Fruit fly (Drosophila melanogaster) ovary, adult (tissue): Measurements from ENCODE around the gene CG6295.

Source experiments
- CG17801 ChIP-seq: fragments of 200-800 bp; optimal IDR thresholded peaks from 2 replicates; lab custom pipeline; 2019; ENCODE audit warnings: missing biosample characterization, mild to moderate bottlenecking, missing genetic modification characterization, moderate library complexity; ENCODE audit not compliant: partially characterized antibody

Gene CG6295

DNA sequence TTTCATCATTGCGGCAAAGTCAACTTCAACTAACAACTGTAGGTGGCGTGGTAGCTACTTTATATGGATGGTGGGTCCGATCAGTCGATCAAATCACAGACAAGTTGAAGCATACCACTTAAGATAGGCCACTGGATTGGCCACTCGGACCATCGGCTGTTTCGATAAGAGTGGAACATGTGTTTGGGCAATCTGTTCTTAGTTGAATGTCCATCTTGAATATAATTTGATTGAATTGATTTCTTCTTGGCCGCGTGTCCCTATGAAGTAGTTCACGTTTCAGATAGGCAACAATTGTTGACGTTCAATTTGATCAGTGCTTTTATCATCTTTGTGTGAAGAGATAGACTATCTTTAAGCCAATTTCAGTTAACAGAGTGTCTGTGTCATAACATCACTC is at the start of gene CG6295:
Gene CG6295 (minus strand): TSS at position 34 of the 400 bp plus-strand sequence.
- TF ChIP-seq CG17801 (GFP tag; lab: Kevin White, UChicago) = no peak

DNA sequence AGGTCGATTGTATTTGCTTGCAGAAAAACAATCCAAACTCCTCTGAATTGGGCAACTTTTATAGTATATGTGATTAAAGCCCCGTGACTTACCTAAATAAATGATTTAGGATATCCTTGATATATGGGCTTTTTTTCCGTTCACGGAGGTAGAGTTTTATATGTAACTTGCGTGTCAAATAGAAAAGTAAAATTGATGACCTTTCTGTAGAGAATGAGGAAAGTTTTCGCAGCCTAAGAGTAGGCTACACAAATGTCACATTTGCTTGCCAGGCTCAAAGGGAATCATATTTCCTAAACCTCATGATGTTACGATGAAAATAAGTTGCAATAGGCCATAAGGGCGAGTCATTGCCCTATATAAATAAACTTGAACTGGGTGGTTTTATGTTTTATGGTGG is 49.3 kb upstream of the CG6295 start:
- no peak for TF ChIP-seq CG17801 (GFP tag; lab: Kevin White, UChicago)

DNA sequence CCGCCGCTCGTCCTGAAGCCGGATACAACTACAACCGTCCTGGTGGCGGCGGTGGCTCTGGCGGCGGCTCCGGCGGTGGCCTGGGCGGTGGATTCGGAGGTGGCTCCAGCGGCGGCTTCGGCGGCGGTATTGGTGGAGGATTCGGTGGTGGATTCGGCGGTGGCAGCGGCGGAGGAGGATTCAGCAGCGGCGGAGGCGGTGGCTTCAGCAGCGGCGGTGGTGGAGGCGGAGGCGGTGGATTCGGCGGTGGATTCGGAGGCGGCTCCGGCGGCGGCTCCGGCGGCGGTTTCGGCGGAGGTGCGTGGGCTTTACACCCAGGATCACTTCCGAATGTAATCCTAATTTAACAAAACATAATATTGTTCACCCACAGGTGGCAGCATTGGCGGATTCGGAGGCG is 42.7 kb upstream of the CG6295 start:
- no peak for TF ChIP-seq CG17801 (GFP tag; lab: Kevin White, UChicago)

DNA sequence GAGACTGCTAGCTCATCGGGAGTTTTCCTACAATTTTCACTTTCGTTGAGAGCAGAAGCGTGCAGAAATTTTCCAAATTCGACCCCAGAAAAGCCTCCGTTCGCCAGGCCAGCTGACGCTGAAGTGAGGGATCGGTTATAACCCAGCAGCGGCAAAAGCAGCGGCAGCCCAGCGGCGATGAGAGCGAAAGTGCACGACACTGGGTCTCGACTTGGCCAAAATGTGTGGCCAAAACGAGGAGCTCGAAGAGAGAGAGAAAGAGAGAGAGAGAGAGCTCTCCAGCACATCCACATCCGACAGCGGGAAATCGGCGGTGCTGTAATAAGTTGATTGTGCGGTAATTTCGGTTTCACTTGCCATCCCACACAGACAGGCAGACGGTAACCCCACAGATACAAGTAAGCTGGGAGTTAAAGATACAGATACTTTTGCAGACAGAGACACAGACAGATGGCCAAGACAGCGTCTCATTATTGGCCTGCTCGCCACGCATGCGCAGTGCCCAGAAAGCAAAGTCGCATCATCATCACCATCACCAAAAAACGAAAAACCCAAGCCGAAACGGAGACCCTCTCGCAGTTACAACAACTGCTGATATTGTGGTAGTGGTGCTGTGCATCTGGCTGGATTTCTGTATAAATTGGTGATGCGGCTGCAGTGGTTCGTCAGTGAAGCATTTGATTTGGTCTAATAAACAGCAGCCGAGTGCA is 41.9 kb upstream of the CG6295 start, which contains the start of gene TwdlT:
Gene TwdlT (plus strand): TSS at position 660 of the 710 bp plus-strand sequence.
- no peak for TF ChIP-seq CG17801 (GFP tag; lab: Kevin White, UChicago)

DNA sequence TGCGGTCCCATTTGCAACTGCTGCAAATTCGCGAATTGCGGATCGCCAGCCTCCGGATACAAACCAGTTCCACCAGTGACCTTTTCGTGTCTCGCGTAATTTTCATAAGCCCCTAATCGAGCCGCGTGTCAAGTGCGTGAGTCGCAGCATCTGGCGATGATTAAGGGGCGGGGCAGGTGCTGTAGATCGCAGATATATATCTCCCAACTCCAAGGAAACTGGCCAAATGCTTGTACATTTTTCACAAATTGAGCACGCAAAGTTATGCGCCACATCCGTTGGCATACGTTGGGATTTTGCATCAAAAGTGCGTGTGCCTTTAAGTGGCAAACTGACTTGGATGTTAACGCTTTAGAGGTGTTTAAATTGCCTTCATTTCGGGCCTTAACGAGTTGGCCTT is 33.2 kb upstream of the CG6295 start:
- TF ChIP-seq CG17801 (GFP tag; lab: Kevin White, UChicago) = no peak

DNA sequence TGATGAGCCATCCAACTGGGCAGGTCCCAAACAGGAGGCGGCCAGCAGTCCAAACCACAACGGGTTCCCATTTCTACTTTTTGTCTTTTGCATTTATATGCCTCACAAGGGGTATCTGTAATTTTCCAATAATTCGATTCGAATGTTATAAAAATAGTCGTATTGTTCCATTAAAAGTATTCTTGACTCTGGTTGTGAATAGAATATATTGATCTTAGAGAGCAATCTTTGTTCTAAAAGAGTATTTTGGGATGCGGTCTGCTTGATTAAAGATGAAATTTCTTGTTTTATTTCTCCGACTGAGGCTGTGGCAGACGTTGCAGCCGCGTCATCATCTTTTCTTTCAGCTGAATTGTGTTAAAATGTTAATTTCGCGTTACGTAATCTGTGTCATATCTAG is 27.1 kb upstream of the CG6295 start:
- no peak for TF ChIP-seq CG17801 (GFP tag; lab: Kevin White, UChicago)

DNA sequence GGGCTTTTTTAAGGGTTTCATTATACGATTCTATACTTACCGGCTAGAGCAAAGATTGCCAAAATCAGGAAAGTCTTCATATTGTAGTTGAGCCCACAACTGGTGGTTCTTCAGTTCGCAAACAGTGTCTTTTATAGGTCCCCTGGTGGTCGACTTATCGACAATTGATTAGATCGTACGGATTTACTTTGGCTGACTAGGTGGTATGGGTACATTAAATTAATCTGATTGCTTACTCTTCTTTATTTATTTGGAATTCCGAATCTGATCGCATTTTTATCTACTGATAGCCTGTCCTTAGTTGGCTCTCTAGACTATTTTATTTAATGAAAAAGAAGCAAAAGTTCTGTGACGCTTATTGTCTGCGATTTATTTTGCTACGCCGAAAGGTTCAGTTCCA is 19.2 kb upstream of the CG6295 start, which contains the start of gene CG6271:
Gene CG6271 (minus strand): TSS at position 101 of the 400 bp plus-strand sequence.
- TF ChIP-seq CG17801 (GFP tag; lab: Kevin White, UChicago) = no peak

DNA sequence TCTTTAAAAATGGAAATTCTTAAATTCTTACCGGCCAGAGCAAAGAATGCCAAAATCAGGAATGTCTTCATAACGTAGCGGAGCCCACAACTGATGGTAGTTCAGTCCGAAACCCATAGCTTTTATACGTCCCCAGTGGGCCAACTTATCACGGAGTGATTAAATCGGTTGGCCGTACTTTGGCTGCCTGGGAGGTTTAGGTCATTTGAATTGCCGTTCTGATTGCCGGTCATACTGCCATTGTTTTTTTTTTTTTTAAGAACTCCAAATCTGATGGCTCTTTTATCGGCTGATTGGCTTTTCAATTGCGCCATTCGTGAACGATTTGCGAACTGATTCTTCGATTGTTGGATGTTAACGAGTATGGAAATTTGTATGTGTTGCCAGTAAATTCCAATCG is 16.3 kb upstream of the CG6295 start, which contains the start of gene CG6277:
Gene CG6277 (minus strand): TSS at position 101 of the 400 bp plus-strand sequence.
- no peak for TF ChIP-seq CG17801 (GFP tag; lab: Kevin White, UChicago)

DNA sequence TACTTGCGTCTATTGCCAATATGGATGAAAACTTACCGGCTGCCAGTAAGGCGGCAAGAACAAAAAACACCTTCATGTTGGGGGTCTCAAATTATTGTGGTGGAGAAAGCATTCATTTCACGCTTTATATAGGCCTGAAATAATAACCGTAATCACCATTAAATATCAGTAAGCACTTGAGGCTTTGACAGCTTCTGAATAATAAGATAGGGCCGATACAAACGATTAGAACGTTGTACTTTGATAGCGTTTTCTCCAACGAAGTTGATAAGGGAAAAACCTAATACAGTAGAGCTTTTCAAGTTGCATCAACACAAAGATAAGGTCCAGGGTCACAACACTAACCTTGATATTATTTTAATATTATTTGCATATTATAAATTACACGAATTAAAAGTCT is 14.4 kb upstream of the CG6295 start, which contains the start of gene CG6283:
Gene CG6283 (minus strand): TSS at position 101 of the 400 bp plus-strand sequence.
- no peak for TF ChIP-seq CG17801 (GFP tag; lab: Kevin White, UChicago)

DNA sequence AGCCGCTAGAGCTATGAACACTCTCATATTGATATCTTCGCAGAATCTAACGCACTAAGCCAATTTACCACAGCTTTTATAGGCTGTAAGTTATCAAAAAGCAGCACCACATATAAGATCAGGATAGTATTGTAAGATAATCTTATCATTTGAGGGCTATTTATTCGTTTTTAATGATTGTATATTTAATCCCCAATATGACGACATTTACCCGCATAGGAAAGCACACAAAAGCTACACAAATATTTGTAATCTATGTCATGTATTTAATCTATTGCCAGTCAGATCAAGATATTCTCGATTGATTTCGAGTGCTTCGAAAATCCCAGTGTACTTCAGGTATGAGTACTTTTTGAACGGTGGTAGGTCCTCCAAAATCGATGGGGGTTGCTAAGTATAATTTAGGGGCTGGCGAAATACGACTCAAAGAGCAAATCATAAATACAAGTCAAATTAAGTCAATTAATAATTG is 12.9 kb upstream of the CG6295 start, which contains the start of gene CG17191:
Gene CG17191 (minus strand): TSS at position 51 of the 472 bp plus-strand sequence.
- TF ChIP-seq CG17801 (GFP tag; lab: Kevin White, UChicago) = no peak

DNA sequence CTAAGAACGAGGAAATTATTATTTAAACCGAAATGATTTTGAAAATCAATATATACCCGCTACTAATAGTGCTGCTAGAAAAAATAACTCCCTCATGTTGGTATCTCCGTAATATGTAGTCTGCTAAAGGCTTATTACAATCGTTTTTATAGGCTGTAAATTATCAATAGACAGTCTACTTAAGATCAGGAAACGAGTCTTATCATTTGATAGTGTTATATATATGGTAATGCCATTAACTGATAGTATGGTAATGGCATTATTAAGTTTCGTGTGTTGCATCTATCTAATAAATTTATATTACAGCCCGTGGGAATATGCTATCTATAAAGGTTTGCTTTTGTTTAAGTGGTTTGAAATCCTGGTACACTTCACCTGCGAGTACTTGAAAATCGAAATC is 11.3 kb upstream of the CG6295 start, which contains the start of gene CG17192:
Gene CG17192 (minus strand): TSS at position 101 of the 400 bp plus-strand sequence.
- no peak for TF ChIP-seq CG17801 (GFP tag; lab: Kevin White, UChicago)

DNA sequence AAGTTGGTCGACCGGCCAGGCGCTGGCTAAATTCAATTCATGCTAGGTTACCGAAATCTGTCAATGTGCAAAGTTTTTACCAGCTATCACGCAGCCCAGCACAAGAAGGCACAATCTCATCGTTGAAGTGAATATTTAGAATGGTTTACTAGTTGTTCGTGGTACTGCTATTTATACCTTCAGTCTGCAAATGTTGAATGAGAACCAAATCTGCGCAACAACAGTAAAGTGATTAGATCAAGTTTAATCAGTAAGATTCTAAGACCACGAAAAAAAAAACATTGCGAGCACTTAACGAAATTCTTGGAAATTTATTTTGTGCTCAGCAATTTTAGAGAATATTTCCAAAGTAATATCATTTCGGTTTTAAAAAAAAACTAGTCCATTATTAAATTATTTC is 1.5 kb downstream of the CG6295 start, which contains the start of gene CG6296:
Gene CG6296 (minus strand): TSS at position 132 of the 400 bp plus-strand sequence.
- TF ChIP-seq CG17801 (GFP tag; lab: Kevin White, UChicago) = no peak

DNA sequence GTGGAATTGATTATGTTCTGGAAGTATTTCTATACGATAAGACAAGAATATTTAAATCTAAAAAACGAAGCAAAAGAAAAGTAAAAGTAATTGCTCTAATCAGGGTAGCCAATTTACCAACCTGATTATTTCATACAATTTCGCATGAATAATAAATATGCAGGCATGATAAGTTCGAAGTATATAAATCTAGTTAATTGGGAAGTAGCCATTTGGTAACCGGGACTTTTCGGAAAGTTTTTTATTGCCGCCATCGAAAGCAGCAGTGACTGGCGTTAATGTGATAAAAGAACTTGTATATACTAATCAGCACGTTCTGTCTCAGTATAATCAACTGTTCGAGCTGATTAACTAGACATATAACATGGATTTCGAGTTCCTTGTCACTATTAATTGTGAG is 4.1 kb downstream of the CG6295 start:
- TF ChIP-seq CG17801 (GFP tag; lab: Kevin White, UChicago) = no peak

DNA sequence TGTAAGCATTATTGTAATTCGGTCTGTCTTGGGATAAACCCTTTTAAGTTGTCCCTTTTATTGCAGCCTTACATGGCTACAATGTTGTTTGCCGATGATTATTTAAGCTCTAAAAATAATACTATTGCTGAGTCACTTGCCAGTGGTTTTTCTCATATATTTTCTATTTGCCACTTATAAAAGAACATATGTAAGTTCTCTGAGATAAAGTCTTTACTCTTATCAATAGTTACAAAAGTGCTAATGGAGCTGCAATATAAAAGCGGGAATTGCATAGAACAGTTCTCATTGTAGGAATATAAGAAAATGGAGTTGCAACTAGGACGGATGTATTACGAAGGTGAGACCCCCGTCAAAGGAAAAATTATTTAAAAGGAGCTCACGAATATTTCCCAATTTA is 7.4 kb downstream of the CG6295 start, which contains the start of gene CG31077:
Gene CG31077 (plus strand): TSS at position 301 of the 400 bp plus-strand sequence.
- no peak for TF ChIP-seq CG17801 (GFP tag; lab: Kevin White, UChicago)

DNA sequence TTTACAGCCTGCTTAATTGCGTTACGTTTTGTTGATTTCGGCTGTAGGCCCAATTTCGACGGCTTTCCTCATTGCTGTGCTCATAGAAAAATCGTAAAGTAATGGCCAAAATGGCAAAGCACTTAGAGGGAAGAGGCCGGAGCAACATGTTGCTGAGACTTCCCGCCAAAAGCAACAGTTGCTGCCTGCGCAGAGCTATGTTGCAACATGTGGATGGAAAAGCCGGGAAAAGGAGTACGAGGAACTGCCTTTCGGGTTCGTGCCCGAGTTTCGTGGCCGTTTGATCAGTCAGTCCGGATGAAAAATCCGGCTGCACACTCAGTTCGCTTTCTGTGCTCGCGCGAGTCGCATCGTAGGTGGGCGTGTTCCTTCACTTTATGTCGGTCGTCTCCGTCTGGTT is 10.2 kb downstream of the CG6295 start, which contains the start of gene RYa-R:
Gene RYa-R (plus strand): TSS at position 339 of the 400 bp plus-strand sequence.
- no peak for TF ChIP-seq CG17801 (GFP tag; lab: Kevin White, UChicago)
